Worm (Caenorhabditis elegans) whole organism, L2 larva: ENCODE results near the gene rbm-17.

Experiments
- C34F6.9 ChIP-seq: fragments of 150-350 bp; optimal IDR thresholded peaks from 2 replicates; lab custom pipeline; 2014; ENCODE audit warnings: missing biosample characterization, missing genetic modification characterization
- F13H6.1 ChIP-seq: sonication (generic microtip); optimal IDR thresholded peaks from 2 replicates; lab custom pipeline; 2016; ENCODE audit warnings: missing genetic modification characterization, missing compliant biosample characterization
- Y55F3AM.14 ChIP-seq: fragments of 200-800 bp; sonication (Bioruptor generic); optimal IDR thresholded peaks from 2 replicates; lab custom pipeline; 2018; ENCODE audit warnings: mild to moderate bottlenecking, missing genetic modification characterization, missing compliant biosample characterization
- ZK546.5 ChIP-seq: sonication (generic microtip); optimal IDR thresholded peaks from 2 replicates; lab custom pipeline; 2017; ENCODE audit warnings: missing biosample characterization, missing genetic modification characterization
- alr-1 ChIP-seq: fragments of 150-350 bp; optimal IDR thresholded peaks from 2 replicates; lab custom pipeline; 2014; ENCODE audit warnings: missing biosample characterization, missing genetic modification characterization
- ama-1 ChIP-seq: fragments of 150-350 bp; optimal IDR thresholded peaks from 2 replicates; lab custom pipeline; 2018; ENCODE audit warnings: inconsistent platforms
- blmp-1 ChIP-seq: sonication (generic microtip); optimal IDR thresholded peaks from 2 replicates; lab custom pipeline; 2017; ENCODE audit warnings: missing genetic modification characterization, mild to moderate bottlenecking, missing compliant biosample characterization, antibody characterized with exemption, moderate library complexity; ENCODE audit not compliant: insufficient read depth
- ceh-16 ChIP-seq: fragments of 150-350 bp; optimal IDR thresholded peaks from 2 replicates; lab custom pipeline; 2014; ENCODE audit warnings: missing biosample characterization, missing genetic modification characterization
- ceh-82 ChIP-seq: fragments of 150-350 bp; optimal IDR thresholded peaks from 2 replicates; lab custom pipeline; 2014; ENCODE audit warnings: missing biosample characterization, missing genetic modification characterization
- crh-2 ChIP-seq: sonication (generic microtip); optimal IDR thresholded peaks from 2 replicates; lab custom pipeline; 2017; ENCODE audit warnings: missing biosample characterization, missing genetic modification characterization
- dmd-4 ChIP-seq: sonication (generic microtip); optimal IDR thresholded peaks from 2 replicates; lab custom pipeline; 2017; ENCODE audit warnings: missing biosample characterization, missing genetic modification characterization
- egl-27 ChIP-seq: sonication (generic microtip); optimal IDR thresholded peaks from 3 replicates; lab custom pipeline; 2017; ENCODE audit warnings: missing biosample characterization, missing genetic modification reagents, missing genetic modification characterization
- elt-1 ChIP-seq: fragments of 150-350 bp; optimal IDR thresholded peaks from 2 replicates; lab custom pipeline; 2014; ENCODE audit warnings: missing biosample characterization, missing genetic modification characterization
- fos-1 ChIP-seq: fragments of 150-350 bp; optimal IDR thresholded peaks from 2 replicates; lab custom pipeline; 2014; ENCODE audit warnings: missing biosample characterization, missing genetic modification characterization
- gmeb-1 ChIP-seq: fragments of 150-350 bp; optimal IDR thresholded peaks from 2 replicates; lab custom pipeline; 2014; ENCODE audit warnings: missing biosample characterization, missing genetic modification characterization
- lin-11 ChIP-seq: fragments of 150-350 bp; sonication (generic microtip); optimal IDR thresholded peaks from 2 replicates; lab custom pipeline; 2014; ENCODE audit warnings: missing biosample characterization, missing genetic modification characterization, inconsistent platforms, mixed read lengths
- lin-13 ChIP-seq: fragments of 150-350 bp; optimal IDR thresholded peaks from 2 replicates; lab custom pipeline; 2014; ENCODE audit warnings: missing biosample characterization, missing genetic modification reagents, missing genetic modification characterization
- lin-39 ChIP-seq: fragments of 150-350 bp; optimal IDR thresholded peaks from 2 replicates; lab custom pipeline; 2014; ENCODE audit warnings: missing biosample characterization, missing genetic modification reagents, missing genetic modification characterization
- lsy-2 ChIP-seq, 2 experiments: fragments of 150-350 bp in 1 of 2; sonication (generic microtip) in 1 of 2; optimal IDR thresholded peaks; 2 replicates each; lab custom pipeline; 2014 to 2017; ENCODE audit warnings: missing biosample characterization in 2 of 2, missing genetic modification characterization in 2 of 2
- mab-5 ChIP-seq: fragments of 150-350 bp; optimal IDR thresholded peaks from 2 replicates; lab custom pipeline; 2014; ENCODE audit warnings: missing biosample characterization, missing genetic modification characterization
- mbf-1 ChIP-seq: sonication (generic microtip); optimal IDR thresholded peaks from 2 replicates; lab custom pipeline; 2017; ENCODE audit warnings: missing biosample characterization, missing genetic modification characterization
- mdl-1 ChIP-seq, 2 experiments: fragments of 150-350 bp in 1 of 2; sonication (generic microtip) in 1 of 2; optimal IDR thresholded peaks; 2 replicates each; lab custom pipeline; 2017; ENCODE audit warnings: missing biosample characterization in 2 of 2, missing genetic modification characterization in 2 of 2
- nhr-12 ChIP-seq: fragments of 150-350 bp; optimal IDR thresholded peaks from 2 replicates; lab custom pipeline; 2014; ENCODE audit warnings: missing biosample characterization, missing genetic modification characterization
- nhr-129 ChIP-seq: fragments of 150-350 bp; optimal IDR thresholded peaks from 2 replicates; lab custom pipeline; 2014; ENCODE audit warnings: missing biosample characterization, missing genetic modification characterization
- nhr-21 ChIP-seq: fragments of 150-350 bp; optimal IDR thresholded peaks from 2 replicates; lab custom pipeline; 2014; ENCODE audit warnings: missing biosample characterization, missing genetic modification characterization
- nhr-237 ChIP-seq: fragments of 150-350 bp; optimal IDR thresholded peaks from 2 replicates; lab custom pipeline; 2014; ENCODE audit warnings: missing biosample characterization, missing genetic modification characterization
- nhr-25 ChIP-seq: fragments of 150-350 bp; sonication (generic microtip); optimal IDR thresholded peaks from 3 replicates; lab custom pipeline; 2014; ENCODE audit warnings: missing biosample characterization, missing genetic modification characterization
- nhr-6 ChIP-seq: fragments of 150-350 bp; optimal IDR thresholded peaks from 2 replicates; lab custom pipeline; 2014; ENCODE audit warnings: missing biosample characterization, missing genetic modification characterization
- nhr-77 ChIP-seq: fragments of 150-350 bp; optimal IDR thresholded peaks from 2 replicates; lab custom pipeline; 2014; ENCODE audit warnings: missing biosample characterization, missing genetic modification characterization
- sem-4 ChIP-seq: fragments of 150-350 bp; optimal IDR thresholded peaks from 2 replicates; lab custom pipeline; 2014; ENCODE audit warnings: missing biosample characterization, missing genetic modification reagents, missing genetic modification characterization
- skn-1 ChIP-seq: sonication (generic microtip); optimal IDR thresholded peaks from 2 replicates; lab custom pipeline; 2017; ENCODE audit warnings: missing biosample characterization, missing genetic modification characterization
- sma-3 ChIP-seq: sonication (generic microtip); optimal IDR thresholded peaks from 2 replicates; lab custom pipeline; 2016; ENCODE audit warnings: missing genetic modification reagents, missing genetic modification characterization, missing compliant biosample characterization
- sma-9 ChIP-seq, 2 experiments: fragments of 150-350 bp in 1 of 2; sonication (generic microtip) in 1 of 2; optimal IDR thresholded peaks; 2 replicates each; lab custom pipeline; 2014 to 2016; ENCODE audit warnings: missing genetic modification characterization in 2 of 2, mild to moderate bottlenecking in 1 of 2, missing biosample characterization in 1 of 2, missing compliant biosample characterization in 1 of 2, missing genetic modification reagents in 1 of 2, moderate library complexity in 1 of 2
- snpc-4 ChIP-seq: fragments of 150-350 bp; optimal IDR thresholded peaks from 2 replicates; lab custom pipeline; 2014; ENCODE audit warnings: missing biosample characterization, missing genetic modification characterization
- unc-39 ChIP-seq: fragments of 150-350 bp; optimal IDR thresholded peaks from 2 replicates; lab custom pipeline; 2014; ENCODE audit warnings: missing biosample characterization, missing genetic modification characterization
- unc-55 ChIP-seq: fragments of 150-350 bp; sonication (generic microtip); optimal IDR thresholded peaks from 3 replicates; lab custom pipeline; 2014; ENCODE audit warnings: missing biosample characterization, missing genetic modification reagents, missing genetic modification characterization
- unc-62 ChIP-seq: fragments of 150-350 bp; optimal IDR thresholded peaks from 2 replicates; lab custom pipeline; 2014; ENCODE audit warnings: missing biosample characterization, missing genetic modification reagents, missing genetic modification characterization
- ztf-1 ChIP-seq: fragments of 200-800 bp; sonication (Bioruptor generic); conservative IDR thresholded peaks from 2 replicates; pipeline ENCODE4 v1.3.6; 2022; ENCODE audit warnings: missing genetic modification characterization, missing compliant biosample characterization
- ztf-11 ChIP-seq: sonication (generic microtip); optimal IDR thresholded peaks from 2 replicates; lab custom pipeline; 2017; ENCODE audit warnings: missing biosample characterization, missing genetic modification characterization
- ztf-4 ChIP-seq: fragments of 150-350 bp; optimal IDR thresholded peaks from 2 replicates; lab custom pipeline; 2014; ENCODE audit warnings: missing biosample characterization, missing genetic modification characterization

The rbm-17 gene

DNA sequence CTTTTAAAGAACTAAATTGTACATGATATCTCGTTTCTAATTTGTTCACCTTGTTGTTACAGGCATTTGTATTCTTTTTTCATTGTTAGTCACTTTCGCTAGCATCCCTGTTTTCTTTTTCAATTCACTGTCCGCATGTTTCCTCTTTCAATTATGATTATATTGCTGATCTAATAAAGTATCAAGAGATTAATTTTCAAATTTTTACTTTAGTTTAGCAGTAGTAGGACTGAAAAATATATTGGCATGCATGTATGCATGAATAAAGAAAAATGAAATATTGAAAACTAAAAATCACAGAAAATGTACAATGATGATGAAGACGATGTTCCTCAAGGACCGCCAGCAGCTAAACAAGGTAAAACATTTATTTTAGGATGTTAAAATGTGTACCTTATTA lies at the start of gene rbm-17:
TSS of gene rbm-17 (plus strand) at position 301 of the 400 bp plus-strand sequence.
- TF ChIP-seq unc-39 (tag; lab: Kevin White, UChicago): no peak
- no peak for TF ChIP-seq nhr-6
- TF ChIP-seq alr-1 (tag; lab: Kevin White, UChicago): no peak
- TF ChIP-seq lin-39 (tag; lab: Kevin White, UChicago): no peak
- no peak for TF ChIP-seq ztf-11 (tag; lab: Kevin White, UChicago)
- TF ChIP-seq egl-27 (tag; lab: Kevin White, UChicago): no peak

DNA sequence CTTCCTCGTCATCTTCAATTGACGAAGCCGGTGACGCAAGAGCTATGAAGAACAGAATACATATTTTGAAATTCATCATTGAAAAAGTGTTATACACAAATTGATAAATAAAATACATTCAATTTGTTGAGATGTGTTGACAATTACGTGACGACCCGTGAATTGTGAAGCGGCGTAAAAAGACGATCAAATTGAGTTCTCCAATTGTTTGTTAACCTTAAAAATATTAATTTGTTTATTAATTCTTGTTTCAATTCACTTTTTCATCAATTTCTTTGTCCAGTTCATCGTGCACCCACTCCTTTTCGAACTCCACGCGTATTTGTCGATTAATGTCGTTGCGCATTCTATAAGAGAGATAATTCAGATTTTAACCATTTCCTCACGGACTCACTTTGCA lies 46.0 kb upstream of the rbm-17 start, which contains the start of gene spe-36:
TSS of gene spe-36 (minus strand) at position 101 of the 400 bp plus-strand sequence.
- TF ChIP-seq Y55F3AM.14 (GFP tag; lab: Kevin White, UChicago) (no peak), unc-39 (tag; lab: Kevin White, UChicago) (no peak), nhr-12 (tag; lab: Kevin White, UChicago) (no peak), dmd-4 (tag; lab: Kevin White, UChicago) (no peak), unc-62 (GFP tag; lab: Kevin White, UChicago) (no peak), lsy-2 (tag; optimal IDR thresholded peaks at IDR 0.05; lab: Kevin White, UChicago) (no peak), nhr-129 (tag; lab: Kevin White, UChicago) (no peak), lin-11 (tag; lab: Kevin White, UChicago) (no peak), ztf-4 (tag; lab: Kevin White, UChicago) (no peak), lin-39 (tag; lab: Kevin White, UChicago) (no peak)

DNA sequence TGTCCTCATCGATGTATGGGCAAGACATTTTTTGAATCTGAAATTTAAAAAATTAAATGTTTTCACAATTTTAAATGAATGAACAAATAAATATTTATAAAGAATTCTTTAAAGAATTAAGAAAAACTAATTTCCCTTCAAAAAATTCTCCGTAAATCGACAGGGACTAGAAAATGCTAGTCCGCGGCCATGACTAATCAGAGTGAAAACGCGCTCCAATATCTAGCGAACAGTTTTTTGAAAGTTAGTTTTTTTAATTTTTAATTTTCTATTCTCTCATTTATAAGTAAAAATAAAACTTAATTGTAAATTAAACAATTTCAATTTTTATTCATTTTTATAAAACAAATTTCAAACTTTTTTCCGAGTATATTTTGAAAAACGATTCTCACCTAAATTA lies 45.3 kb upstream of the rbm-17 start:
- TF ChIP-seq dmd-4 (tag; lab: Kevin White, UChicago) (no peak), skn-1 (no peak), fos-1 (tag; lab: Kevin White, UChicago) (peak; percentile 53), blmp-1 (tag; lab: Kevin White, UChicago) (no peak), nhr-21 (tag; lab: Kevin White, UChicago) (no peak), crh-2 (tag; lab: Kevin White, UChicago) (peak; percentile 27), lin-11 (tag; lab: Kevin White, UChicago) (no peak), snpc-4 (tag; lab: Kevin White, UChicago) (no peak), C34F6.9 (peak; percentile 51), lsy-2 (tag; optimal IDR thresholded peaks at IDR 0.05; lab: Kevin White, UChicago) (peak in 1 of 2 experiments; percentile 65), unc-55 (peak; percentile 79), lin-13 (GFP tag; lab: Kevin White, UChicago) (peak; percentile 72), sma-9 (GFP tag; optimal IDR thresholded peaks at IDR 0.05; lab: Kevin White, UChicago) (peak; percentile 51), sma-9 (tag; optimal IDR thresholded peaks at IDR 0.05; lab: Kevin White, UChicago) (no peak), gmeb-1 (tag; lab: Kevin White, UChicago) (peak; percentile 7)

DNA sequence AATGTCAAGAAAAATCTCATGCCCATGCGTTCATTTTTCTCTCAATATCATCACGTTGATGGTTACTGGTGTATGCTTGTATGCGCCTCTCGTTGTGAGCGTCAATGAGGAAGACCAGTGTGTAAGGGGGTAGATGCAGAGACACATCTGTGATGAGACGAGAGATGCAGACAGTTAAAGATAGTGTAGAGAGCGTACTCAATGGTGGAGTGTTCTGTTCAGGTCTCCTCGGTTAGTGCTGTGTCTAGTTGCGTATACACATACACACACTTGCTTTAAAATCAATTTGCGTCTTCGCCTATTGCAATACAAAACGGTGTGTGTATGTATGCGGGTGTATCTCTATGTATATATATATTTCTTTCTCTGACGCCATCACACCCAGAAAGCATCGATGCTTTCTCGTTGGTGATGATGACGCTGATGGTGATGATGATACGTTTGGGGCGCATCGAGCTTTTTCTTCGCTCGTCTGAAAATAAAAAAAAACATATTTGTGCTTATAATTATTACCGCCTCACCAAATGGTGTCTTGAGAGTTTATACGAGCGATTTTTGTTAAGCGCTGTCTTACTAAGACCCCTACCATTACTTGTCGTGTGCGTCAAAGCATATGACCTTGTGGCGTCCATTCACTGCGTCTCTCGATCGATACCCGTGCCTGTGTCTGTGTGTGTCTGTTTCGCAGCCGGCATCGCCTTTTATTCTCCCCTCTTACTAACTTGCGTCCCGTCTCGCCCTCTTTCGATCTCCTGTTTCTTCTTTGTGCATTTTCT lies 44.5 kb upstream of the rbm-17 start, which contains the start of gene F40F11.3:
TSS of gene F40F11.3 (minus strand) at position 589 of the 776 bp plus-strand sequence.
- TF ChIP-seq C34F6.9: peak; percentile 88
- TF ChIP-seq mdl-1 (tag; optimal IDR thresholded peaks at IDR 0.05; lab: Kevin White, UChicago): peak; percentile 23 to 80
- peak; percentile 91 for TF ChIP-seq crh-2 (tag; lab: Kevin White, UChicago)
- no peak for TF ChIP-seq ama-1
- TF ChIP-seq gmeb-1 (tag; lab: Kevin White, UChicago): peak; percentile 65
- peak; percentile 13 for TF ChIP-seq unc-39 (tag; lab: Kevin White, UChicago)
- TF ChIP-seq sma-9 (GFP tag; optimal IDR thresholded peaks at IDR 0.05; lab: Kevin White, UChicago): peak; percentile 93
- no peak for TF ChIP-seq sma-9 (tag; optimal IDR thresholded peaks at IDR 0.05; lab: Kevin White, UChicago)
- TF ChIP-seq nhr-25: peak; percentile 85
- peak; percentile 95 for TF ChIP-seq F13H6.1 (tag; lab: Kevin White, UChicago)
- TF ChIP-seq ceh-82 (tag; lab: Kevin White, UChicago): no peak
- TF ChIP-seq lin-13 (GFP tag; lab: Kevin White, UChicago): peak; percentile 67
- TF ChIP-seq elt-1: no peak
- peak; percentile 25 for TF ChIP-seq lin-11 (tag; lab: Kevin White, UChicago)
- peak; percentile 80 for TF ChIP-seq blmp-1 (tag; lab: Kevin White, UChicago)
- TF ChIP-seq ZK546.5 (tag; lab: Kevin White, UChicago): no peak
- TF ChIP-seq nhr-237 (tag; lab: Kevin White, UChicago): no peak
- peak; percentile 94 for TF ChIP-seq ztf-4 (tag; lab: Kevin White, UChicago)
- TF ChIP-seq egl-27 (tag; lab: Kevin White, UChicago): peak; percentile 51
- TF ChIP-seq unc-55: peak; percentile 84
- no peak for TF ChIP-seq lin-39 (tag; lab: Kevin White, UChicago)
- no peak for TF ChIP-seq mbf-1
- TF ChIP-seq ztf-11 (tag; lab: Kevin White, UChicago): no peak
- peak; percentile 72 for TF ChIP-seq alr-1 (tag; lab: Kevin White, UChicago)
- TF ChIP-seq nhr-12 (tag; lab: Kevin White, UChicago): no peak
- peak; percentile 63 for TF ChIP-seq snpc-4 (tag; lab: Kevin White, UChicago)
- TF ChIP-seq unc-62 (GFP tag; lab: Kevin White, UChicago): peak; percentile 16
- TF ChIP-seq ceh-16: peak; percentile 71
- TF ChIP-seq mab-5: peak; percentile 53
- TF ChIP-seq ztf-1 (GFP tag; lab: Robert Waterston, UW): 0 out of 2 replicates have a peak, but pooled peaks have one; percentile 16
- no peak for TF ChIP-seq nhr-77
- peak; percentile 98 for TF ChIP-seq nhr-129 (tag; lab: Kevin White, UChicago)
- peak; percentile 53 to 85 for TF ChIP-seq lsy-2 (tag; optimal IDR thresholded peaks at IDR 0.05; lab: Kevin White, UChicago)
- TF ChIP-seq sma-3 (GFP tag; lab: Kevin White, UChicago): peak; percentile 75
- TF ChIP-seq nhr-21 (tag; lab: Kevin White, UChicago): peak; percentile 77
- peak; percentile 92 for TF ChIP-seq sem-4
- peak; percentile 88 for TF ChIP-seq fos-1 (tag; lab: Kevin White, UChicago)
